Fruit fly (Drosophila melanogaster) whole organism, adult: Measurements from ENCODE around the gene Cortactin.

ENCODE experiments used
- CG11617 ChIP-seq: fragments of 200-800 bp; sonication (Bioruptor generic); optimal IDR thresholded peaks from 2 replicates; lab custom pipeline; 2017; ENCODE audit warnings: mild to moderate bottlenecking, missing biosample characterization, missing genetic modification reagents, missing genetic modification characterization
- CG5204 ChIP-seq: fragments of 200-800 bp; sonication (Bioruptor generic); optimal IDR thresholded peaks from 2 replicates; lab custom pipeline; 2016; ENCODE audit warnings: missing biosample characterization, missing genetic modification characterization
- Clk ChIP-seq: fragments of 200-800 bp; sonication (Bioruptor generic); optimal IDR thresholded peaks from 2 replicates; lab custom pipeline; 2017; ENCODE audit warnings: missing biosample characterization, missing genetic modification characterization
- Mnt ChIP-seq: fragments of 200-800 bp; sonication (Bioruptor generic); optimal IDR thresholded peaks from 2 replicates; lab custom pipeline; 2016; ENCODE audit warnings: missing biosample characterization, mild to moderate bottlenecking, missing genetic modification characterization
- kay ChIP-seq: fragments of 200-800 bp; sonication (Bioruptor generic); peaks from one replicate; lab custom pipeline; 2016; ENCODE audit warnings: missing biosample characterization, missing genetic modification characterization, borderline replicate concordance
- ovo ChIP-seq: fragments of 200-800 bp; sonication (Bioruptor generic); optimal IDR thresholded peaks from 2 replicates; lab custom pipeline; 2016; ENCODE audit warnings: missing biosample characterization, missing genetic modification characterization
- pad ChIP-seq: fragments of 200-800 bp; sonication (Bioruptor generic); optimal IDR thresholded peaks from 3 replicates; lab custom pipeline; 2017; ENCODE audit warnings: missing biosample characterization, missing genetic modification characterization, mild to moderate bottlenecking, moderate library complexity, missing genetic modification reagents

- TF ChIP-seq ovo (GFP tag; lab: Kevin White, UChicago), result no peak
- TF ChIP-seq CG11617 (GFP tag; lab: Kevin White, UChicago), result no peak
- TF ChIP-seq CG5204 (GFP tag; lab: Kevin White, UChicago), result no peak
- TF ChIP-seq pad (GFP tag; lab: Kevin White, UChicago), result no peak
- TF ChIP-seq Clk (GFP tag; lab: Kevin White, UChicago), result no peak
- TF ChIP-seq kay (GFP tag; lab: Kevin White, UChicago), result no peak
- TF ChIP-seq Mnt (GFP tag; lab: Kevin White, UChicago), result no peak
Measured at dm6 chr3R:21102477-21102876, 38.2 kb upstream of the Cortactin start.
